Worm (Caenorhabditis elegans) whole organism, L1 larva: ENCODE data around the gene klc-1.

Experiments
- F16B12.6 ChIP-seq: fragments of 150-350 bp; optimal IDR thresholded peaks from 2 replicates; lab custom pipeline; 2014; ENCODE audit warnings: missing biosample characterization, missing genetic modification characterization
- Y116A8C.19 ChIP-seq: sonication (generic microtip); optimal IDR thresholded peaks from 2 replicates; lab custom pipeline; 2016; ENCODE audit warnings: missing compliant biosample characterization, missing genetic modification characterization, borderline replicate concordance
- aha-1 ChIP-seq: fragments of 150-350 bp; optimal IDR thresholded peaks from 2 replicates; lab custom pipeline; 2014; ENCODE audit warnings: missing biosample characterization, missing genetic modification characterization
- alr-1 ChIP-seq: fragments of 200-800 bp; sonication (Bioruptor generic); optimal IDR thresholded peaks from 2 replicates; lab custom pipeline; 2018; ENCODE audit warnings: borderline replicate concordance, mild to moderate bottlenecking, missing genetic modification characterization, missing compliant biosample characterization
- blmp-1 ChIP-seq: fragments of 150-350 bp; optimal IDR thresholded peaks from 2 replicates; lab custom pipeline; 2014; ENCODE audit warnings: missing biosample characterization, missing genetic modification characterization
- ceh-8 ChIP-seq: fragments of 200-800 bp; sonication (Bioruptor generic); optimal IDR thresholded peaks from 2 replicates; lab custom pipeline; 2018; ENCODE audit warnings: mild to moderate bottlenecking, missing genetic modification characterization, moderate library complexity, missing compliant biosample characterization
- ceh-82 ChIP-seq, 3 experiments: fragments of 150-350 bp in 1 of 3; sonication (generic microtip) in 2 of 3; optimal IDR thresholded peaks; 2 replicates each; lab custom pipeline; 2014 to 2017; ENCODE audit warnings: missing biosample characterization in 3 of 3, missing genetic modification characterization in 3 of 3
- ceh-90 ChIP-seq: sonication (generic microtip); optimal IDR thresholded peaks from 2 replicates; lab custom pipeline; 2016; ENCODE audit warnings: missing genetic modification characterization, missing compliant biosample characterization
- dpl-1 ChIP-seq, 3 experiments: fragments of 150-350 bp in 2 of 3; sonication (generic microtip) in 1 of 3; optimal IDR thresholded peaks; 2 replicates each; lab custom pipeline; 2014 to 2017; ENCODE audit warnings: missing biosample characterization in 3 of 3, missing genetic modification characterization in 3 of 3, missing genetic modification reagents in 3 of 3
- dsc-1 ChIP-seq: sonication (generic microtip); optimal IDR thresholded peaks from 2 replicates; lab custom pipeline; 2016; ENCODE audit warnings: mild to moderate bottlenecking, missing genetic modification characterization, missing compliant biosample characterization
- efl-1 ChIP-seq, 4 experiments: fragments of 150-350 bp; optimal IDR thresholded peaks in 3 of 4; peaks in 1 of 4; 1 replicate in 1 of 4; 2 replicates in 3 of 4; lab custom pipeline; 2014; ENCODE audit warnings: missing biosample characterization in 2 of 4, missing genetic modification characterization in 2 of 4, missing genetic modification reagents in 2 of 4
- egl-13 ChIP-seq: sonication (generic microtip); optimal IDR thresholded peaks from 2 replicates; lab custom pipeline; 2016; ENCODE audit warnings: missing genotype, missing genetic modification reagents, missing genetic modification characterization, missing compliant biosample characterization
- egl-27 ChIP-seq, 2 experiments: fragments of 150-350 bp in 1 of 2; sonication (generic microtip); optimal IDR thresholded peaks; 3 replicates each; lab custom pipeline; 2017 to 2018; ENCODE audit warnings: missing biosample characterization in 2 of 2, missing genetic modification characterization in 2 of 2, missing genetic modification reagents in 2 of 2
- fkh-4 ChIP-seq: sonication (generic microtip); optimal IDR thresholded peaks from 2 replicates; lab custom pipeline; 2016; ENCODE audit warnings: missing compliant biosample characterization, missing genetic modification characterization, borderline replicate concordance
- hlh-17 ChIP-seq: fragments of 200-800 bp; sonication (Bioruptor generic); optimal IDR thresholded peaks from 2 replicates; lab custom pipeline; 2018; ENCODE audit warnings: missing genetic modification characterization, mild to moderate bottlenecking, missing compliant biosample characterization, moderate library complexity, borderline replicate concordance
- hpl-2 ChIP-seq: fragments of 150-350 bp; optimal IDR thresholded peaks from 2 replicates; lab custom pipeline; 2014; ENCODE audit warnings: missing biosample characterization, missing genetic modification reagents, missing genetic modification characterization
- isw-1 ChIP-seq: fragments of 200-800 bp; sonication (Bioruptor generic); IDR thresholded peaks from 2 replicates; pipeline ENCODE4 v1.3.6; 2022; ENCODE audit warnings: missing genetic modification characterization, missing compliant biosample characterization
- lin-35 ChIP-seq, 2 experiments: fragments of 150-350 bp; optimal IDR thresholded peaks; 2 replicates each; lab custom pipeline; 2014; ENCODE audit warnings: missing biosample characterization in 2 of 2, missing genetic modification characterization in 2 of 2, missing genetic modification reagents in 2 of 2
- lsy-2 ChIP-seq, 2 experiments: fragments of 150-350 bp; optimal IDR thresholded peaks; 2 replicates each; lab custom pipeline; 2014; ENCODE audit warnings: missing biosample characterization in 2 of 2, missing genetic modification characterization in 2 of 2
- mab-9 ChIP-seq: fragments of 200-800 bp; sonication (Bioruptor generic); IDR thresholded peaks from 2 replicates; pipeline ENCODE4 v1.3.6; 2022; ENCODE audit warnings: missing genetic modification reagents, missing genetic modification characterization, missing compliant biosample characterization
- nhr-11 ChIP-seq: fragments of 150-350 bp; optimal IDR thresholded peaks from 2 replicates; lab custom pipeline; 2014; ENCODE audit warnings: missing biosample characterization, missing genetic modification characterization
- nhr-19 ChIP-seq: fragments of 200-800 bp; sonication (Bioruptor generic); conservative IDR thresholded peaks from 2 replicates; pipeline ENCODE4 v1.3.6; 2022; ENCODE audit warnings: missing genetic modification characterization, missing compliant biosample characterization
- nhr-20 ChIP-seq: sonication (generic microtip); optimal IDR thresholded peaks from 2 replicates; lab custom pipeline; 2016; ENCODE audit warnings: mild to moderate bottlenecking, missing genetic modification characterization, missing compliant biosample characterization
- nhr-237 ChIP-seq: fragments of 150-350 bp; optimal IDR thresholded peaks from 2 replicates; lab custom pipeline; 2014; ENCODE audit warnings: missing biosample characterization, missing genetic modification characterization
- nhr-28 ChIP-seq: fragments of 150-350 bp; optimal IDR thresholded peaks from 2 replicates; lab custom pipeline; 2014; ENCODE audit warnings: missing biosample characterization, missing genetic modification characterization
- nhr-71 ChIP-seq: sonication (generic microtip); optimal IDR thresholded peaks from 2 replicates; lab custom pipeline; 2016; ENCODE audit warnings: mild to moderate bottlenecking, missing genetic modification characterization, moderate library complexity, missing compliant biosample characterization
- nhr-84 ChIP-seq: sonication (generic microtip); optimal IDR thresholded peaks from 2 replicates; lab custom pipeline; 2017; ENCODE audit warnings: missing biosample characterization, missing genetic modification characterization
- nhr-85 ChIP-seq: sonication (generic microtip); peaks from one replicate; lab custom pipeline; 2016; ENCODE audit warnings: missing genetic modification characterization, inconsistent platforms, missing compliant biosample characterization
- pax-3 ChIP-seq: fragments of 200-800 bp; sonication (Bioruptor generic); optimal IDR thresholded peaks from 2 replicates; lab custom pipeline; 2018; ENCODE audit warnings: mild to moderate bottlenecking, missing genetic modification characterization, moderate library complexity, missing compliant biosample characterization
- rnt-1 ChIP-seq: sonication (generic microtip); optimal IDR thresholded peaks from 2 replicates; lab custom pipeline; 2016; ENCODE audit warnings: mild to moderate bottlenecking, missing genetic modification characterization, moderate library complexity, missing compliant biosample characterization
- snpc-4 ChIP-seq: fragments of 150-350 bp; optimal IDR thresholded peaks from 2 replicates; lab custom pipeline; 2014; ENCODE audit warnings: missing biosample characterization, missing genetic modification characterization
- snu-23 ChIP-seq: sonication (generic microtip); optimal IDR thresholded peaks from 2 replicates; lab custom pipeline; 2016; ENCODE audit warnings: missing genetic modification characterization, missing compliant biosample characterization
- sox-4 ChIP-seq: sonication (generic microtip); optimal IDR thresholded peaks from 2 replicates; lab custom pipeline; 2016; ENCODE audit warnings: missing genetic modification characterization, missing compliant biosample characterization
- sptf-1 ChIP-seq: fragments of 150-350 bp; optimal IDR thresholded peaks from 2 replicates; lab custom pipeline; 2014; ENCODE audit warnings: missing biosample characterization, missing genetic modification characterization
- swsn-7 ChIP-seq: sonication (generic microtip); optimal IDR thresholded peaks from 2 replicates; lab custom pipeline; 2016; ENCODE audit warnings: missing genetic modification characterization, missing compliant biosample characterization
- vab-15 ChIP-seq: sonication (generic microtip); optimal IDR thresholded peaks from 2 replicates; lab custom pipeline; 2017; ENCODE audit warnings: missing genotype, mild to moderate bottlenecking, missing genetic modification characterization, missing compliant biosample characterization
- xbp-1 ChIP-seq: sonication (generic microtip); optimal IDR thresholded peaks from 2 replicates; lab custom pipeline; 2016; ENCODE audit warnings: missing genetic modification characterization, missing compliant biosample characterization

The klc-1 gene

DNA sequence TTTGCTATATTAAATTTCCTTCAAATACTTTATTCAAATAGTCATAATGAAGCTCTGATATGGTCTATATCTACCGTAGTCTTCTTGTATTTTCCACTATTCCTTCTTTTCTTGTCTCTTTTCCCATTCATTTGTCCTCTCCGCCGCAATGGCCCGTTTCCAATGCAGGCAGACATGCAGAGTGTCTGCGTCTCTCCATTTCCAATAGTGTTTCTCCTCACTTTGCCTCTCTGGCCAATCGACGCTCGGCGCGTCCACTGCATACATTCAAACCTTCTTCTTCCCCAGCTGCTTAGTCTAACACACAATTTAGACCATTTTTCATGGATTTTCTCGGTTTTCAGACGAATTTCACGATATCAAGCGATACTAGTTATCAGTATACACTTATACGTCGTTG is 41.7 kb downstream of the klc-1 start (continued):
- peak in 1 of 2 experiments; percentile 26 for TF ChIP-seq lin-35 (GFP tag; optimal IDR thresholded peaks at IDR 0.05; lab: Kevin White, UChicago)
- peak; percentile 60 for TF ChIP-seq swsn-7
- peak; percentile 58; the same call in 1 of the 2 replicates for TF ChIP-seq nhr-19

DNA sequence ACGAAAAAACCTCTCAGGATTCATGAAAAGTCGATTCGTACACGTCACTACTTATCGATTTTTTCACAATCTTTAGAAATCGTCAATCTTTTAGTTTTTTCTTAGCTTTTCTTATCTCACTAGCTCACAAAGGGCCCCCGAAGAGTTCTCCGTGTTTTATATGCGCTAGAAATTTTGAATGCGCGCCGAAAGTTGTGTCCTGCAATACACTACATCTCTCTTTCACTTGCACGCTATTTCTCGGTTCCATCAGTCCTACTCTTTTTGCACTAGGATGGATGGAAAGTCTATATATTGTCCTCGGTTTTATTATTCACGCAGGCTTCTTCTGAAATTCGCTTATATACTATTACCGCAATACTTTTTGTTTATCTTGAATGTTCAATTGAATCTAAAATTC is 42.1 kb downstream of the klc-1 start:
- TF ChIP-seq hpl-2 (GFP tag; lab: Kevin White, UChicago): no peak
- no peak for TF ChIP-seq alr-1 (tag; lab: Kevin White, UChicago)
- TF ChIP-seq nhr-85 (tag; lab: Kevin White, UChicago): peak; percentile 75
- TF ChIP-seq efl-1 (optimal IDR thresholded peaks at IDR 0.05; lab: Kevin White, UChicago): peak in 1 of 2 experiments; percentile 77
- peak; percentile 86 to 98 for TF ChIP-seq efl-1 (GFP tag; optimal IDR thresholded peaks at IDR 0.05 in 1 of 2; lab: Kevin White, UChicago)
- peak; percentile 54 for TF ChIP-seq xbp-1 (tag; lab: Kevin White, UChicago)
- no peak for TF ChIP-seq pax-3 (tag; lab: Kevin White, UChicago)
- no peak for TF ChIP-seq nhr-84 (tag; lab: Kevin White, UChicago)
- TF ChIP-seq lsy-2 (tag; optimal IDR thresholded peaks at IDR 0.05; lab: Kevin White, UChicago): no peak
- TF ChIP-seq isw-1 (GFP tag; lab: Robert Waterston, UW): no peak
- peak; percentile 25 for TF ChIP-seq snu-23
- TF ChIP-seq dsc-1 (tag; lab: Kevin White, UChicago): peak; percentile 27
- TF ChIP-seq ceh-82 (tag; optimal IDR thresholded peaks at IDR 0.05; lab: Kevin White, UChicago): peak in 1 of 3 experiments; percentile 22
- no peak for TF ChIP-seq aha-1 (tag; lab: Kevin White, UChicago)
- TF ChIP-seq nhr-71 (tag; lab: Kevin White, UChicago): peak; percentile 31
- peak; percentile 82 to 91 for TF ChIP-seq lin-35 (GFP tag; optimal IDR thresholded peaks at IDR 0.05; lab: Kevin White, UChicago)
- TF ChIP-seq sptf-1 (tag; lab: Kevin White, UChicago): no peak
- no peak for TF ChIP-seq F16B12.6
- peak; percentile 9 for TF ChIP-seq rnt-1 (tag; lab: Kevin White, UChicago)
- peak; percentile 75 to 85 (median 76) for TF ChIP-seq dpl-1 (GFP tag; optimal IDR thresholded peaks at IDR 0.05; lab: Kevin White, UChicago)
- TF ChIP-seq, all 84 proteins: peak for 10

DNA sequence TGAATTAATAATTGTTTCAGACTA is 42.3 kb downstream of the klc-1 start, which contains the start of gene swsn-4:
swsn-4 (plus strand) TSS at position 21 of the 24 bp plus-strand sequence.
- TF ChIP-seq nhr-28 (tag; lab: Kevin White, UChicago) (no peak), snu-23 (no peak), aha-1 (tag; lab: Kevin White, UChicago) (no peak), nhr-71 (tag; lab: Kevin White, UChicago) (no peak), fkh-4 (tag; lab: Kevin White, UChicago) (no peak), ceh-8 (GFP tag; lab: Kevin White, UChicago) (no peak), hlh-17 (GFP tag; lab: Kevin White, UChicago) (no peak), egl-27 (tag; optimal IDR thresholded peaks at IDR 0.05; lab: Kevin White, UChicago) (no peak), ceh-82 (tag; optimal IDR thresholded peaks at IDR 0.05; lab: Kevin White, UChicago) (no peak), nhr-237 (tag; lab: Kevin White, UChicago) (no peak)
- TF ChIP-seq, all 84 proteins: peak for 0

DNA sequence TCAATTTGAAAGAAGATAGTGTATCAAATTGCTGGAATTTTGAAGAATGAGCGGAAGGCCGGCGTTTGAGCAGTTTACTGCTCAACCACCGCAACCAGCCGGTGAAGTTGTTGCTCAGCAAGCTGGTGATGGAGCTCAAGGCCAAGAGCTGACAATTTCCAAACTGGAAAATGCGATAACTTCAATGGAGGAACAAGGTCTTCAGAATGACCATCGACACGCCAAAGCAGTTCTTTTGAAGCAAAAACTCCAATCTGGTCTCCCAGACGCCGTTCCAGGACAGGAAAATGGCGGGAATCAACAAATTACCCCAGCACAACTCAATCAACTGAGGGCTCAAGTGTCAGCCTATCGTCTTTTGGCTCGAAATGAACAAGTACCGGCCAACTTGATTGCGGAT is 42.5 kb downstream of the klc-1 start:
- TF ChIP-seq snpc-4 (tag; lab: Kevin White, UChicago) (no peak), nhr-20 (no peak), ceh-90 (tag; lab: Kevin White, UChicago) (no peak), F16B12.6 (no peak), hpl-2 (GFP tag; lab: Kevin White, UChicago) (no peak), fkh-4 (tag; lab: Kevin White, UChicago) (no peak), pax-3 (tag; lab: Kevin White, UChicago) (no peak), ceh-8 (GFP tag; lab: Kevin White, UChicago) (no peak), Y116A8C.19 (tag; lab: Kevin White, UChicago) (no peak), egl-13 (tag; lab: Kevin White, UChicago) (no peak), mab-9 (GFP tag; lab: Robert Waterston, UW) (no peak), blmp-1 (tag; lab: Kevin White, UChicago) (no peak), vab-15 (tag; lab: Kevin White, UChicago) (no peak), sox-4 (tag; lab: Kevin White, UChicago) (no peak), nhr-11 (tag; lab: Kevin White, UChicago) (no peak)
